Worm (Caenorhabditis elegans) whole organism, L4 larva: ENCODE data around the gene F09E5.7.
A peak's percentile ranks its signal among the peaks of the same experiment; 100 is the strongest.

Experiments
- F10B5.3 ChIP-seq: sonication (generic microtip); optimal IDR thresholded peaks from 2 replicates; lab custom pipeline; 2016; ENCODE audit warnings: mild to moderate bottlenecking, missing genetic modification characterization, missing compliant biosample characterization
- F37D6.2 ChIP-seq: sonication (generic microtip); optimal IDR thresholded peaks from 2 replicates; lab custom pipeline; 2016; ENCODE audit warnings: mild to moderate bottlenecking, missing genetic modification characterization, missing compliant biosample characterization
- R02D3.7 ChIP-seq: fragments of 150-350 bp; sonication (generic microtip); optimal IDR thresholded peaks from 3 replicates; lab custom pipeline; 2014; ENCODE audit warnings: missing biosample characterization, missing genetic modification characterization
- T20F7.1 ChIP-seq: fragments of 200-800 bp; sonication (Bioruptor generic); optimal IDR thresholded peaks from 2 replicates; lab custom pipeline; 2018; ENCODE audit warnings: mild to moderate bottlenecking, missing genetic modification characterization, missing compliant biosample characterization
- T26A8.4 ChIP-seq: fragments of 200-800 bp; sonication (Bioruptor generic); IDR thresholded peaks from 2 replicates; pipeline ENCODE4 v1.3.6; 2022; ENCODE audit warnings: missing genetic modification characterization, missing compliant biosample characterization
- Y105C5A.15 ChIP-seq: fragments of 200-800 bp; sonication (Bioruptor generic); IDR thresholded peaks from 2 replicates; pipeline ENCODE4 v1.3.6; 2022; ENCODE audit warnings: missing genetic modification characterization, missing compliant biosample characterization
- Y5F2A.4 ChIP-seq: fragments of 200-800 bp; sonication (Bioruptor generic); optimal IDR thresholded peaks from 2 replicates; lab custom pipeline; 2018; ENCODE audit warnings: mild to moderate bottlenecking, missing genetic modification characterization, missing compliant biosample characterization
- Y75B8A.6 ChIP-seq: fragments of 200-800 bp; sonication (Bioruptor generic); IDR thresholded peaks from 2 replicates; pipeline ENCODE4 v1.3.6; 2022; ENCODE audit warnings: missing genetic modification reagents, missing genetic modification characterization, missing compliant biosample characterization
- ZK337.2 ChIP-seq: fragments of 200-800 bp; sonication (Bioruptor generic); IDR thresholded peaks from 2 replicates; pipeline ENCODE4 v1.3.6; 2022; ENCODE audit warnings: missing genetic modification reagents, missing genetic modification characterization, missing compliant biosample characterization
- aha-1 ChIP-seq: fragments of 150-350 bp; peaks from one replicate; lab custom pipeline; 2014; ENCODE audit warnings: missing biosample characterization, missing genetic modification characterization
- ama-1 ChIP-seq: fragments of 150-350 bp; optimal IDR thresholded peaks from 2 replicates; lab custom pipeline; 2014; ENCODE audit warnings: inconsistent platforms, mixed read lengths
- attf-4 ChIP-seq: sonication (generic microtip); optimal IDR thresholded peaks from 3 replicates; lab custom pipeline; 2017; ENCODE audit warnings: missing biosample characterization, missing genetic modification characterization
- ceh-28 ChIP-seq: fragments of 150-350 bp; optimal IDR thresholded peaks from 2 replicates; lab custom pipeline; 2014; ENCODE audit warnings: missing biosample characterization, missing genetic modification reagents, missing genetic modification characterization
- ceh-62 ChIP-seq: sonication (generic microtip); optimal IDR thresholded peaks from 2 replicates; lab custom pipeline; 2017; ENCODE audit warnings: missing biosample characterization, missing genetic modification characterization
- cey-2 ChIP-seq: sonication (generic microtip); optimal IDR thresholded peaks from 3 replicates; lab custom pipeline; 2017; ENCODE audit warnings: missing genetic modification characterization, mild to moderate bottlenecking, missing compliant biosample characterization, antibody characterized with exemption, borderline replicate concordance; ENCODE audit not compliant: insufficient read depth
- daf-19 ChIP-seq: fragments of 200-800 bp; sonication (Bioruptor generic); conservative IDR thresholded peaks from 2 replicates; pipeline ENCODE4 v1.3.6; 2022; ENCODE audit warnings: missing genetic modification characterization, missing compliant biosample characterization
- daf-8 ChIP-seq: fragments of 200-800 bp; sonication (Bioruptor generic); IDR thresholded peaks from 2 replicates; pipeline ENCODE4 v1.3.6; 2022; ENCODE audit warnings: missing genetic modification characterization, missing compliant biosample characterization
- dmd-6 ChIP-seq: fragments of 200-800 bp; sonication (Bioruptor generic); IDR thresholded peaks from 2 replicates; pipeline ENCODE4 v1.3.6; 2022; ENCODE audit warnings: missing genetic modification reagents, missing genetic modification characterization, missing compliant biosample characterization
- dmd-9 ChIP-seq: fragments of 200-800 bp; sonication (Bioruptor generic); IDR thresholded peaks from 2 replicates; pipeline ENCODE4 v1.3.6; 2022; ENCODE audit warnings: missing genetic modification reagents, missing genetic modification characterization, missing compliant biosample characterization
- dpl-1 ChIP-seq: fragments of 150-350 bp; optimal IDR thresholded peaks from 2 replicates; lab custom pipeline; 2014; ENCODE audit warnings: missing biosample characterization, missing genetic modification reagents, missing genetic modification characterization
- dve-1 ChIP-seq: sonication (generic microtip); optimal IDR thresholded peaks from 2 replicates; lab custom pipeline; 2017; ENCODE audit warnings: antibody characterized with exemption, mild to moderate bottlenecking, missing genetic modification characterization, missing compliant biosample characterization; ENCODE audit not compliant: insufficient read depth
- egl-27 ChIP-seq: sonication (generic microtip); optimal IDR thresholded peaks from 3 replicates; lab custom pipeline; 2017; ENCODE audit warnings: missing biosample characterization, missing genetic modification reagents, missing genetic modification characterization
- fos-1 ChIP-seq: fragments of 150-350 bp; optimal IDR thresholded peaks from 2 replicates; lab custom pipeline; 2014; ENCODE audit warnings: missing biosample characterization, missing genetic modification characterization
- gei-8 ChIP-seq: fragments of 200-800 bp; sonication (Bioruptor generic); optimal IDR thresholded peaks from 2 replicates; lab custom pipeline; 2018; ENCODE audit warnings: mild to moderate bottlenecking, missing genetic modification characterization, missing compliant biosample characterization
- hif-1 ChIP-seq, 2 experiments: sonication (generic microtip); optimal IDR thresholded peaks; 2 replicates each; lab custom pipeline; 2016 to 2017; ENCODE audit warnings: missing compliant biosample characterization in 2 of 2, missing genetic modification characterization in 2 of 2, missing genetic modification reagents in 2 of 2, missing genotype in 2 of 2, mild to moderate bottlenecking in 1 of 2
- hlh-30 ChIP-seq: sonication (generic microtip); optimal IDR thresholded peaks from 2 replicates; lab custom pipeline; 2017; ENCODE audit warnings: antibody characterized with exemption, mild to moderate bottlenecking, missing genetic modification characterization, missing compliant biosample characterization; ENCODE audit not compliant: insufficient read depth
- hmg-1.1 ChIP-seq: fragments of 200-800 bp; sonication (Bioruptor generic); IDR thresholded peaks from 2 replicates; pipeline ENCODE4 v1.3.6; 2022; ENCODE audit warnings: missing genetic modification reagents, missing genetic modification characterization, missing compliant biosample characterization
- jun-1 ChIP-seq: fragments of 150-350 bp; optimal IDR thresholded peaks from 2 replicates; lab custom pipeline; 2014; ENCODE audit warnings: missing biosample characterization, missing genetic modification reagents, missing genetic modification characterization
- lim-7 ChIP-seq: fragments of 200-800 bp; sonication (Bioruptor generic); IDR thresholded peaks from 2 replicates; pipeline ENCODE4 v1.3.6; 2022; ENCODE audit warnings: missing genetic modification characterization, missing compliant biosample characterization
- lin-39 ChIP-seq: fragments of 150-350 bp; optimal IDR thresholded peaks from 2 replicates; lab custom pipeline; 2014; ENCODE audit warnings: missing biosample characterization, missing genetic modification reagents, missing genetic modification characterization
- mdl-1 ChIP-seq, 2 experiments: fragments of 150-350 bp in 1 of 2; sonication (generic microtip) in 1 of 2; optimal IDR thresholded peaks; 2 replicates each; lab custom pipeline; 2014 to 2017; ENCODE audit warnings: missing biosample characterization in 2 of 2, missing genetic modification characterization in 2 of 2
- mdt-29 ChIP-seq: fragments of 200-800 bp; sonication (Bioruptor generic); IDR thresholded peaks from 2 replicates; pipeline ENCODE4 v1.3.6; 2022; ENCODE audit warnings: missing genetic modification reagents, missing genetic modification characterization, missing compliant biosample characterization
- mep-1 ChIP-seq: fragments of 150-350 bp; sonication (generic microtip); optimal IDR thresholded peaks from 3 replicates; lab custom pipeline; 2014; ENCODE audit warnings: missing biosample characterization, missing genetic modification characterization
- mxl-2 ChIP-seq: fragments of 200-800 bp; sonication (Bioruptor generic); conservative IDR thresholded peaks from 2 replicates; pipeline ENCODE4 v1.3.6; 2022; ENCODE audit warnings: missing genetic modification reagents, missing genetic modification characterization, missing compliant biosample characterization
- nhr-10 ChIP-seq: fragments of 150-350 bp; optimal IDR thresholded peaks from 2 replicates; lab custom pipeline; 2014; ENCODE audit warnings: missing biosample characterization, missing genetic modification characterization
- nhr-11 ChIP-seq: fragments of 150-350 bp; optimal IDR thresholded peaks from 2 replicates; lab custom pipeline; 2014; ENCODE audit warnings: missing biosample characterization, missing genetic modification characterization
- nhr-237 ChIP-seq: sonication (generic microtip); optimal IDR thresholded peaks from 2 replicates; lab custom pipeline; 2017; ENCODE audit warnings: missing biosample characterization, missing genetic modification characterization
- nhr-28 ChIP-seq: fragments of 150-350 bp; optimal IDR thresholded peaks from 2 replicates; lab custom pipeline; 2014; ENCODE audit warnings: missing biosample characterization, missing genetic modification characterization
- nhr-41 ChIP-seq: fragments of 200-800 bp; sonication (Bioruptor generic); IDR thresholded peaks from 2 replicates; pipeline ENCODE4 v1.3.6; 2022; ENCODE audit warnings: missing genetic modification reagents, missing genetic modification characterization, missing compliant biosample characterization
- nhr-6 ChIP-seq: fragments of 150-350 bp; optimal IDR thresholded peaks from 2 replicates; lab custom pipeline; 2014; ENCODE audit warnings: missing biosample characterization, missing genetic modification characterization
- nhr-77 ChIP-seq: fragments of 150-350 bp; optimal IDR thresholded peaks from 2 replicates; lab custom pipeline; 2014; ENCODE audit warnings: missing biosample characterization, missing genetic modification characterization
- rbr-2 ChIP-seq: sonication (generic microtip); optimal IDR thresholded peaks from 2 replicates; lab custom pipeline; 2016; ENCODE audit warnings: missing genotype, missing genetic modification characterization, missing compliant biosample characterization
- saeg-2 ChIP-seq: fragments of 200-800 bp; sonication (Bioruptor generic); IDR thresholded peaks from 2 replicates; pipeline ENCODE4 v1.3.6; 2022; ENCODE audit warnings: missing genetic modification reagents, missing genetic modification characterization, missing compliant biosample characterization
- sdz-12 ChIP-seq: fragments of 200-800 bp; sonication (Bioruptor generic); optimal IDR thresholded peaks from 2 replicates; lab custom pipeline; 2018; ENCODE audit warnings: mild to moderate bottlenecking, missing genetic modification characterization, missing compliant biosample characterization
- skn-1 ChIP-seq: fragments of 150-350 bp; optimal IDR thresholded peaks from 2 replicates; lab custom pipeline; 2014; ENCODE audit warnings: missing biosample characterization, missing genetic modification characterization
- snpc-4 ChIP-seq: fragments of 150-350 bp; optimal IDR thresholded peaks from 2 replicates; lab custom pipeline; 2014; ENCODE audit warnings: missing biosample characterization, missing genetic modification characterization
- spr-1 ChIP-seq: sonication (generic microtip); optimal IDR thresholded peaks from 2 replicates; lab custom pipeline; 2016; ENCODE audit warnings: mild to moderate bottlenecking, missing genetic modification characterization, missing compliant biosample characterization
- spr-3 ChIP-seq: fragments of 200-800 bp; sonication (Bioruptor generic); optimal IDR thresholded peaks from 2 replicates; lab custom pipeline; 2018; ENCODE audit warnings: mild to moderate bottlenecking, missing genetic modification characterization, missing compliant biosample characterization
- unc-62 ChIP-seq, 3 experiments: fragments of 150-350 bp in 1 of 3; sonication (generic microtip); optimal IDR thresholded peaks in 2 of 3; peaks in 1 of 3; 1 replicate in 1 of 3; 2 replicates in 2 of 3; lab custom pipeline; 2014 to 2017; ENCODE audit warnings: missing biosample characterization in 3 of 3, missing genetic modification characterization in 3 of 3, missing genetic modification reagents in 3 of 3, missing genotype in 1 of 3
- vab-7 ChIP-seq: fragments of 200-800 bp; sonication (Bioruptor generic); IDR thresholded peaks from 2 replicates; pipeline ENCODE4 v1.3.6; 2022; ENCODE audit warnings: missing genetic modification reagents, missing genetic modification characterization, missing compliant biosample characterization
- zip-11 ChIP-seq: fragments of 200-800 bp; sonication (Bioruptor generic); IDR thresholded peaks from 2 replicates; pipeline ENCODE4 v1.3.6; 2022; ENCODE audit warnings: missing genetic modification characterization, missing compliant biosample characterization

The F09E5.7 gene

DNA sequence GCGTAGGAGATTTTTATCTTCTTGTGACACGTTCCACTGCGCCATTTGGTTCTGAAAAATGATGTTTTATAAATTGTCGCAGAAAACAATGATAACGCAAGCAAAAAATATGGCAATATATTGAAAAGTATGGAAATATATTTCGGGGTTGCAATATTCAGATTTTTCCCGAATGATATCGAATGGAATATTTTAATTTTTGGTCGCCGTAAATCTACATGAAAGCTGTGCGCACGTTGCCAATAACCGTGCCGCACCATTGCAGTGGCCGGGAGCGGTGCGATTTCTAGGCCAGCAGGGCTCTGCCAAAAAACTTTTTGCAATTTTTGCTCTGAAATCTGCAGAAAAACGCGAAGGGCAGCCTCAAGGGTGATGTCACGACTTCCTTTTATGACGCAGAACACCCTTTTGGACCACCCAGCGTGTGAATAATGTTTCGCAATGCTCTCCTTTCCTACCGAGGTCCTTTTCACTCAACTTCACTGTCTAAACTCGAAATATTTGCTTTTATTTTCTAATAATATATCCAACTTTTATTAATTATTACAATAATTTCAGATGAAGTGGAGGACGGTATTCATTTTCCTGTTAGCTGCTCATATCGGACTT is 6.3 kb downstream of the F09E5.7 start, which contains the start of the genes F09E5.11 and bmy-1 (continued):
- TF ChIP-seq sdz-12 (GFP tag; lab: Kevin White, UChicago) = peak; percentile 27
- TF ChIP-seq dpl-1 (GFP tag; lab: Kevin White, UChicago) = peak; percentile 79
- no peak for TF ChIP-seq ceh-28 (tag; lab: Kevin White, UChicago)
- peak; percentile 72 for TF ChIP-seq hmg-1.1 (GFP tag; lab: Robert Waterston, UW)
- TF ChIP-seq dmd-6 (GFP tag; lab: Robert Waterston, UW) = peak; percentile 77
- TF ChIP-seq lin-39 = no peak
- TF ChIP-seq skn-1 (tag; lab: Kevin White, UChicago) = no peak
- no peak for TF ChIP-seq nhr-237 (tag; lab: Kevin White, UChicago)
- peak; percentile 58 for TF ChIP-seq hlh-30
- no peak for TF ChIP-seq Y75B8A.6
- TF ChIP-seq snpc-4 (tag; lab: Kevin White, UChicago) = no peak
- TF ChIP-seq spr-3 = no peak
- TF ChIP-seq T20F7.1 (GFP tag; lab: Kevin White, UChicago) = peak; percentile 44
- peak; percentile 80 for TF ChIP-seq T26A8.4 (GFP tag; lab: Robert Waterston, UW)
- TF ChIP-seq aha-1 (tag; lab: Kevin White, UChicago) = peak; percentile 98
- TF ChIP-seq hif-1 (tag; optimal IDR thresholded peaks at IDR 0.05; lab: Kevin White, UChicago) = peak in 1 of 2 experiments; percentile 94
- TF ChIP-seq cey-2 (tag; lab: Kevin White, UChicago) = no peak
- peak; percentile 70 for TF ChIP-seq nhr-6 (tag; lab: Kevin White, UChicago)
- TF ChIP-seq nhr-41 (GFP tag; lab: Robert Waterston, UW) = no peak
- TF ChIP-seq Y5F2A.4 (GFP tag; lab: Kevin White, UChicago) = no peak
- TF ChIP-seq vab-7 = peak; percentile 82
- no peak for TF ChIP-seq daf-8 (GFP tag; lab: Robert Waterston, UW)
- peak; percentile 19 for TF ChIP-seq ama-1 (lab: Kevin White, UChicago)
- no peak for TF ChIP-seq nhr-10 (tag; lab: Kevin White, UChicago)
- peak; percentile 23; the same call in 1 of the 2 replicates for TF ChIP-seq lim-7
- peak; percentile 47 for TF ChIP-seq nhr-11
- no peak for TF ChIP-seq attf-4
- TF ChIP-seq R02D3.7 (tag; lab: Kevin White, UChicago) = peak; percentile 93
- no peak for TF ChIP-seq Y105C5A.15
- TF ChIP-seq spr-1 = peak; percentile 34
- TF ChIP-seq mep-1 (tag; lab: Kevin White, UChicago) = peak; percentile 81
- TF ChIP-seq fos-1 (tag; lab: Kevin White, UChicago) = no peak
- peak; percentile 83 for TF ChIP-seq dmd-9 (GFP tag; lab: Robert Waterston, UW)
- TF ChIP-seq F37D6.2 = peak; percentile 58
- peak; percentile 70 for TF ChIP-seq nhr-77 (tag; lab: Kevin White, UChicago)
- TF ChIP-seq unc-62 (GFP tag; optimal IDR thresholded peaks at IDR 0.05 in 1 of 2; lab: Kevin White, UChicago) = peak in 1 of 2 experiments; percentile 89
- TF ChIP-seq unc-62 (tag; optimal IDR thresholded peaks at IDR 0.05; lab: Kevin White, UChicago) = no peak
- TF ChIP-seq rbr-2 (tag; lab: Kevin White, UChicago) = peak; percentile 82
- peak; percentile 53 for TF ChIP-seq nhr-28 (tag; lab: Kevin White, UChicago)
- TF ChIP-seq mdt-29 = no peak
- no peak for TF ChIP-seq gei-8 (GFP tag; lab: Kevin White, UChicago)
- TF ChIP-seq mdl-1 (tag; optimal IDR thresholded peaks at IDR 0.05; lab: Kevin White, UChicago) = peak in 1 of 2 experiments; percentile 36
- peak; percentile 93 for TF ChIP-seq ZK337.2 (GFP tag; lab: Robert Waterston, UW)
- no peak for TF ChIP-seq mxl-2 (GFP tag; lab: Robert Waterston, UW)
- no peak for TF ChIP-seq jun-1 (tag; lab: Kevin White, UChicago)
- TF ChIP-seq zip-11 = no peak
- TF ChIP-seq F10B5.3 (tag; lab: Kevin White, UChicago) = no peak
- TF ChIP-seq ceh-62 (tag; lab: Kevin White, UChicago) = no peak
- TF ChIP-seq dve-1 (tag; lab: Kevin White, UChicago) = peak; percentile 84
- TF ChIP-seq egl-27 (tag; lab: Kevin White, UChicago) = no peak
- no peak for TF ChIP-seq daf-19
- TF ChIP-seq saeg-2 (GFP tag; lab: Robert Waterston, UW) = peak; percentile 60; the same call in 1 of the 2 replicates
